Fruit fly (Drosophila melanogaster) whole organism, embryonic: ENCODE results near the gene CG46310.

Source experiments
- Awh ChIP-seq: fragments of 200-800 bp; sonication (Bioruptor generic); IDR thresholded peaks from 2 replicates; pipeline ENCODE4, ENCODE4 v1.3.6; 2022; ENCODE audit warnings: missing biosample characterization, missing genetic modification characterization
- C15 ChIP-seq: fragments of 200-800 bp; sonication (Bioruptor generic); IDR thresholded peaks from 3 replicates; pipeline ENCODE4 v1.3.6; 2022; ENCODE audit warnings: missing biosample characterization, missing genetic modification characterization
- CG11398 ChIP-seq: fragments of 200-800 bp; sonication (Bioruptor generic); optimal IDR thresholded peaks from 2 replicates; lab custom pipeline; 2016; ENCODE audit warnings: missing biosample characterization, missing genetic modification characterization
- CG11696 ChIP-seq: fragments of 200-800 bp; sonication (Bioruptor generic); IDR thresholded peaks from 2 replicates; pipeline ENCODE4 v1.3.6; 2022; ENCODE audit warnings: missing biosample characterization, missing genetic modification characterization
- CG12391 ChIP-seq: fragments of 200-800 bp; sonication (Bioruptor generic); optimal IDR thresholded peaks from 3 replicates; lab custom pipeline; 2018; ENCODE audit warnings: missing biosample characterization, mild to moderate bottlenecking, missing genetic modification characterization, moderate library complexity
- CG13287 ChIP-seq: fragments of 200-800 bp; sonication (Bioruptor generic); IDR thresholded peaks from 2 replicates; pipeline ENCODE4 v1.3.6; 2022; ENCODE audit warnings: missing biosample characterization, missing genetic modification characterization; ENCODE audit not compliant: partially characterized antibody
- CG17361 ChIP-seq: fragments of 200-800 bp; sonication (Bioruptor generic); IDR thresholded peaks from 3 replicates; pipeline ENCODE4 v1.3.6; 2022; ENCODE audit warnings: missing biosample characterization, missing genetic modification characterization
- CG2875 ChIP-seq: fragments of 200-800 bp; sonication (Bioruptor generic); optimal IDR thresholded peaks from 2 replicates; lab custom pipeline; 2017; ENCODE audit warnings: missing biosample characterization, mild to moderate bottlenecking, missing genetic modification characterization, missing genetic modification reagents
- CG31224 ChIP-seq: fragments of 200-800 bp; sonication (Bioruptor generic); IDR thresholded peaks from 2 replicates; pipeline ENCODE4 v1.3.6; 2022; ENCODE audit warnings: missing biosample characterization, missing genetic modification characterization
- CG32767 ChIP-seq: fragments of 200-800 bp; sonication (Bioruptor generic); IDR thresholded peaks from 2 replicates; pipeline ENCODE4 v1.3.6; 2022; ENCODE audit warnings: missing biosample characterization, missing genetic modification characterization
- CG32772 ChIP-seq: fragments of 200-800 bp; sonication (Bioruptor generic); IDR thresholded peaks from 2 replicates; pipeline ENCODE4 v1.3.6; 2022; ENCODE audit warnings: missing biosample characterization, missing genetic modification characterization
- CG34376 ChIP-seq: fragments of 200-800 bp; sonication (Bioruptor generic); optimal IDR thresholded peaks from 2 replicates; lab custom pipeline; 2018; ENCODE audit warnings: missing biosample characterization, mild to moderate bottlenecking, missing genetic modification characterization
- CG42726 ChIP-seq: fragments of 200-800 bp; sonication (Bioruptor generic); IDR thresholded peaks from 2 replicates; pipeline ENCODE4 v1.3.6; 2022; ENCODE audit warnings: missing biosample characterization, missing genetic modification characterization; ENCODE audit not compliant: partially characterized antibody
- CG4360 ChIP-seq: fragments of 200-800 bp; sonication (Bioruptor generic); IDR thresholded peaks from 2 replicates; pipeline ENCODE4 v1.3.6; 2022; ENCODE audit warnings: missing biosample characterization, missing genetic modification characterization
- CG4617 ChIP-seq: fragments of 200-800 bp; sonication (Bioruptor generic); optimal IDR thresholded peaks from 3 replicates; lab custom pipeline; 2016; ENCODE audit warnings: missing biosample characterization, missing genetic modification characterization, borderline replicate concordance
- CG6254 ChIP-seq: fragments of 200-800 bp; sonication (Bioruptor generic); optimal IDR thresholded peaks from 3 replicates; lab custom pipeline; 2017; ENCODE audit warnings: mild to moderate bottlenecking, missing biosample characterization, missing genetic modification reagents, missing genetic modification characterization
- CG6791 ChIP-seq: fragments of 200-800 bp; sonication (Bioruptor generic); IDR thresholded peaks from 3 replicates; pipeline ENCODE4 v1.3.6; 2022; ENCODE audit warnings: missing biosample characterization, missing genetic modification characterization; ENCODE audit not compliant: partially characterized antibody
- CG7928 ChIP-seq: fragments of 200-800 bp; sonication (Bioruptor generic); optimal IDR thresholded peaks from 2 replicates; lab custom pipeline; 2017; ENCODE audit warnings: missing biosample characterization, mild to moderate bottlenecking, missing genetic modification characterization
- CG7987 ChIP-seq: fragments of 200-800 bp; sonication (Bioruptor generic); optimal IDR thresholded peaks from 2 replicates; lab custom pipeline; 2018; ENCODE audit warnings: missing biosample characterization, mild to moderate bottlenecking, missing genetic modification characterization, moderate library complexity
- CG9932 ChIP-seq: fragments of 200-800 bp; sonication (Bioruptor generic); IDR thresholded peaks from 2 replicates; pipeline ENCODE4 v1.3.6; 2022; ENCODE audit warnings: missing biosample characterization, missing genetic modification characterization
- Chrac-16 ChIP-seq: fragments of 200-800 bp; sonication (Bioruptor generic); optimal IDR thresholded peaks from 3 replicates; lab custom pipeline; 2016; ENCODE audit warnings: missing biosample characterization, missing genetic modification characterization
- CkIIα-i1 ChIP-seq: fragments of 200-800 bp; sonication (Bioruptor generic); IDR thresholded peaks from 2 replicates; pipeline ENCODE4 v1.3.6; 2022; ENCODE audit warnings: missing biosample characterization, missing genetic modification characterization
- D19B ChIP-seq: fragments of 200-800 bp; sonication (Bioruptor generic); optimal IDR thresholded peaks from 2 replicates; lab custom pipeline; 2017; ENCODE audit warnings: missing biosample characterization, mild to moderate bottlenecking, missing genetic modification characterization
- Dad ChIP-seq: fragments of 200-800 bp; sonication (Bioruptor generic); optimal IDR thresholded peaks from 3 replicates; lab custom pipeline; 2016; ENCODE audit warnings: missing biosample characterization, missing genetic modification characterization
- Ets65A ChIP-seq: fragments of 200-800 bp; sonication (Bioruptor generic); peaks from one replicate; lab custom pipeline; 2016; ENCODE audit warnings: missing biosample characterization, missing genetic modification characterization
- Fer1 ChIP-seq: fragments of 200-800 bp; sonication (Bioruptor generic); optimal IDR thresholded peaks from 2 replicates; lab custom pipeline; 2017; ENCODE audit warnings: missing biosample characterization, mild to moderate bottlenecking, missing genetic modification characterization
- Fer3 ChIP-seq: fragments of 200-800 bp; sonication (Bioruptor generic); optimal IDR thresholded peaks from 2 replicates; lab custom pipeline; 2018; ENCODE audit warnings: missing biosample characterization, mild to moderate bottlenecking, missing genetic modification characterization, moderate library complexity
- Jarid2 ChIP-seq: fragments of 200-800 bp; sonication (Bioruptor generic); optimal IDR thresholded peaks from 3 replicates; lab custom pipeline; 2017; ENCODE audit warnings: mild to moderate bottlenecking, missing biosample characterization, missing genetic modification reagents, missing genetic modification characterization
- Myb ChIP-seq: fragments of 200-800 bp; sonication (Bioruptor generic); optimal IDR thresholded peaks from 2 replicates; lab custom pipeline; 2016; ENCODE audit warnings: missing biosample characterization, missing genetic modification characterization
- NC2α ChIP-seq: fragments of 200-800 bp; sonication (Bioruptor generic); optimal IDR thresholded peaks from 2 replicates; lab custom pipeline; 2016; ENCODE audit warnings: missing biosample characterization, missing genetic modification characterization
- Nf-YA ChIP-seq: fragments of 200-800 bp; sonication (Bioruptor generic); IDR thresholded peaks from 2 replicates; pipeline ENCODE4 v1.3.6; 2022; ENCODE audit warnings: missing biosample characterization, missing genetic modification characterization
- Opbp ChIP-seq: fragments of 200-800 bp; sonication (Bioruptor generic); IDR thresholded peaks from 3 replicates; pipeline ENCODE4 v1.3.6; 2022; ENCODE audit warnings: missing biosample characterization, missing genetic modification characterization; ENCODE audit not compliant: partially characterized antibody
- Scr ChIP-seq: fragments of 200-800 bp; sonication (Bioruptor generic); IDR thresholded peaks from 2 replicates; pipeline ENCODE4 v1.3.6; 2022; ENCODE audit warnings: missing biosample characterization, missing genetic modification characterization; ENCODE audit not compliant: partially characterized antibody
- Ssrp ChIP-seq: fragments of 200-800 bp; sonication (Bioruptor generic); optimal IDR thresholded peaks from 2 replicates; lab custom pipeline; 2018; ENCODE audit warnings: missing biosample characterization, mild to moderate bottlenecking, missing genetic modification characterization, moderate library complexity
- ac ChIP-seq: fragments of 200-800 bp; sonication (Bioruptor generic); optimal IDR thresholded peaks from 3 replicates; lab custom pipeline; 2017; ENCODE audit warnings: missing biosample characterization, mild to moderate bottlenecking, missing genetic modification characterization
- aop ChIP-seq: fragments of 200-800 bp; sonication (Bioruptor generic); IDR thresholded peaks from 2 replicates; pipeline ENCODE4 v1.3.6; 2022; ENCODE audit warnings: missing biosample characterization, missing genetic modification characterization
- az2 ChIP-seq: fragments of 200-800 bp; sonication (Bioruptor generic); optimal IDR thresholded peaks from 3 replicates; lab custom pipeline; 2016; ENCODE audit warnings: missing biosample characterization, missing genetic modification characterization
- bab2 ChIP-seq: fragments of 200-800 bp; sonication (Bioruptor generic); optimal IDR thresholded peaks from 2 replicates; lab custom pipeline; 2016; ENCODE audit warnings: missing biosample characterization, missing genetic modification characterization
- crp ChIP-seq, 2 experiments: fragments of 200-800 bp; sonication (Bioruptor generic); optimal IDR thresholded peaks; 2 replicates in 1 of 2; 3 replicates in 1 of 2; lab custom pipeline; 2017; ENCODE audit warnings: missing biosample characterization in 2 of 2, missing genetic modification characterization in 2 of 2, mild to moderate bottlenecking in 1 of 2, moderate library complexity in 1 of 2
- exex ChIP-seq: fragments of 200-800 bp; sonication (Bioruptor generic); optimal IDR thresholded peaks from 4 replicates; lab custom pipeline; 2018; ENCODE audit warnings: missing biosample characterization, mild to moderate bottlenecking, missing genetic modification characterization, moderate library complexity
- fd3F ChIP-seq: fragments of 200-800 bp; sonication (Bioruptor generic); optimal IDR thresholded peaks from 2 replicates; lab custom pipeline; 2018; ENCODE audit warnings: missing biosample characterization, mild to moderate bottlenecking, missing genetic modification characterization, moderate library complexity
- ftz-f1 ChIP-seq: fragments of 200-800 bp; sonication (Bioruptor generic); optimal IDR thresholded peaks from 2 replicates; lab custom pipeline; 2016; ENCODE audit warnings: missing biosample characterization, missing genetic modification characterization
- gcm ChIP-seq: fragments of 200-800 bp; sonication (Bioruptor generic); optimal IDR thresholded peaks from 2 replicates; lab custom pipeline; 2019; ENCODE audit warnings: missing biosample characterization, mild to moderate bottlenecking, missing genetic modification characterization, moderate library complexity
- ken ChIP-seq: fragments of 200-800 bp; sonication (Bioruptor generic); IDR thresholded peaks from 3 replicates; pipeline ENCODE4 v1.3.6; 2022; ENCODE audit warnings: missing biosample characterization, missing genetic modification characterization
- prd ChIP-seq, 3 experiments: fragments of >200 bp in 2 of 3; fragments of 200-800 bp in 1 of 3; sonication (Bioruptor generic) in 1 of 3; optimal IDR thresholded peaks in 2 of 3; IDR thresholded peaks in 1 of 3; 2 replicates in 2 of 3; 3 replicates in 1 of 3; pipeline versions ENCODE4 v1.3.6 to Lab custom; 2017 to 2022; ENCODE audit warnings: missing biosample characterization in 1 of 3, missing genetic modification characterization in 1 of 3
- run ChIP-seq: fragments of 200-800 bp; sonication (Bioruptor generic); optimal IDR thresholded peaks from 3 replicates; lab custom pipeline; 2018; ENCODE audit warnings: missing biosample characterization, mild to moderate bottlenecking, missing genetic modification characterization
- tin ChIP-seq: fragments of 200-800 bp; sonication (Bioruptor generic); optimal IDR thresholded peaks from 3 replicates; lab custom pipeline; 2016; ENCODE audit warnings: missing biosample characterization, missing genetic modification characterization
- wdn ChIP-seq: fragments of 200-800 bp; sonication (Bioruptor generic); IDR thresholded peaks from 2 replicates; pipeline ENCODE4 v1.3.6; 2022; ENCODE audit warnings: missing biosample characterization, missing genetic modification characterization
- zfh2 ChIP-seq: fragments of 200-800 bp; sonication (Bioruptor generic); optimal IDR thresholded peaks from 2 replicates; lab custom pipeline; 2016; ENCODE audit warnings: missing biosample characterization, missing genetic modification characterization

CG46310 gene

dm6 chr3R:23176445-23177087, 2.9 kb downstream of the CG46310 start (continued):
- TF ChIP-seq ftz-f1 (GFP tag; lab: Kevin White, UChicago), result no peak
- TF ChIP-seq CkIIα-i1 (GFP tag; lab: Robert Waterston, UW), result no peak
- TF ChIP-seq CG7987 (GFP tag; lab: Kevin White, UChicago), result peak; percentile 79
- TF ChIP-seq CG42726 (GFP tag; lab: Robert Waterston, UW), result no peak
- TF ChIP-seq Ssrp (tag; lab: Kevin White, UChicago), result no peak
- no peak for TF ChIP-seq aop (GFP tag; lab: Robert Waterston, UW)
- TF ChIP-seq gcm (GFP tag; lab: Kevin White, UChicago), result no peak
- TF ChIP-seq CG2875 (GFP tag; lab: Kevin White, UChicago), result peak; percentile 46
- peak; percentile 34 for TF ChIP-seq exex (tag; lab: Kevin White, UChicago)
- TF ChIP-seq CG13287 (GFP tag; lab: Robert Waterston, UW), result no peak
- no peak for TF ChIP-seq prd (optimal IDR thresholded peaks at IDR 0.05; lab: Kevin White, UChicago)
- no peak for TF ChIP-seq prd (GFP tag; IDR thresholded peaks at IDR 0.05; lab: Robert Waterston, UW)
- TF ChIP-seq CG32772 (GFP tag; lab: Robert Waterston, UW), result no peak
- TF ChIP-seq Fer3 (tag; lab: Kevin White, UChicago), result peak; percentile 44
- no peak for TF ChIP-seq D19B (GFP tag; lab: Kevin White, UChicago)
- no peak for TF ChIP-seq CG34376 (GFP tag; lab: Kevin White, UChicago)
- TF ChIP-seq Scr (GFP tag; lab: Robert Waterston, UW), result no peak
- no peak for TF ChIP-seq CG12391 (tag; lab: Kevin White, UChicago)
- TF ChIP-seq run (tag; lab: Kevin White, UChicago), result no peak
- peak; percentile 51 for TF ChIP-seq zfh2 (GFP tag; lab: Kevin White, UChicago)
- no peak for TF ChIP-seq CG6254 (GFP tag; lab: Kevin White, UChicago)
- TF ChIP-seq Ets65A (GFP tag; lab: Kevin White, UChicago), result peak; percentile 38
- TF ChIP-seq az2 (GFP tag; lab: Kevin White, UChicago), result no peak
- TF ChIP-seq crp (GFP tag; optimal IDR thresholded peaks at IDR 0.05; lab: Kevin White, UChicago), result no peak
- no peak for TF ChIP-seq NC2α (GFP tag; lab: Kevin White, UChicago)
- peak; percentile 29 for TF ChIP-seq Dad (GFP tag; lab: Kevin White, UChicago)
- TF ChIP-seq CG4360 (GFP tag; lab: Robert Waterston, UW), result peak; percentile 41; the same call in 1 of the 2 replicates
- peak; percentile 53; the same call in 1 of the 2 replicates for TF ChIP-seq CG11696 (GFP tag; lab: Robert Waterston, UW)
- no peak for TF ChIP-seq ken (GFP tag; lab: Robert Waterston, UW)
- peak; percentile 46 for TF ChIP-seq bab2
- no peak for TF ChIP-seq CG6791
- TF ChIP-seq C15 (GFP tag; lab: Robert Waterston, UW), result no peak
- peak; percentile 66; the same call in 1 of the 2 replicates for TF ChIP-seq Awh (GFP tag; lab: Robert Waterston, UW)
- TF ChIP-seq Jarid2 (GFP tag; lab: Kevin White, UChicago), result peak; percentile 20
- TF ChIP-seq CG9932, result 0 out of 2 replicates have a peak, but pooled peaks have one; percentile 25
- TF ChIP-seq Fer1 (GFP tag; lab: Kevin White, UChicago), result peak; percentile 80
- TF ChIP-seq CG4617, result no peak
- no peak for TF ChIP-seq CG17361 (GFP tag; lab: Robert Waterston, UW)
- peak; percentile 16 for TF ChIP-seq Myb (GFP tag; lab: Kevin White, UChicago)
- no peak for TF ChIP-seq CG32767
- TF ChIP-seq Nf-YA (GFP tag; lab: Robert Waterston, UW), result peak; percentile 39; the same call in 1 of the 2 replicates
- no peak for TF ChIP-seq wdn (GFP tag; lab: Robert Waterston, UW)
- no peak for TF ChIP-seq Chrac-16 (GFP tag; lab: Kevin White, UChicago)
- TF ChIP-seq CG11398, result peak; percentile 50
- no peak for TF ChIP-seq CG31224 (GFP tag; lab: Robert Waterston, UW)
- TF ChIP-seq tin (GFP tag; lab: Kevin White, UChicago), result no peak
- no peak for TF ChIP-seq CG7928
- TF ChIP-seq fd3F (GFP tag; lab: Kevin White, UChicago), result no peak
- no peak for TF ChIP-seq Opbp (GFP tag; lab: Robert Waterston, UW)
- TF ChIP-seq ac (GFP tag; lab: Kevin White, UChicago), result no peak
